Worm (Caenorhabditis elegans) whole organism, young adult: ENCODE measurements around the gene rgef-1.

Experiments
- F37B4.10 ChIP-seq: fragments of 200-800 bp; sonication (Bioruptor generic); IDR thresholded peaks from 2 replicates; pipeline ENCODE4 v1.3.6; 2022; ENCODE audit warnings: missing genetic modification characterization, missing compliant biosample characterization
- ceh-100 ChIP-seq: fragments of 200-800 bp; sonication (Bioruptor generic); IDR thresholded peaks from 2 replicates; pipeline ENCODE4 v1.3.6; 2022; ENCODE audit warnings: missing genetic modification reagents, missing genetic modification characterization, missing compliant biosample characterization
- ceh-58 ChIP-seq: fragments of 200-800 bp; sonication (Bioruptor generic); IDR thresholded peaks from 2 replicates; pipeline ENCODE4 v1.3.6; 2022; ENCODE audit warnings: missing genetic modification characterization, missing compliant biosample characterization
- ceh-91 ChIP-seq: fragments of 200-800 bp; sonication (Bioruptor generic); IDR thresholded peaks from 2 replicates; pipeline ENCODE4 v1.3.6; 2022; ENCODE audit warnings: missing genetic modification reagents, missing genetic modification characterization, missing compliant biosample characterization
- madf-8 ChIP-seq: fragments of 200-800 bp; sonication (Bioruptor generic); conservative IDR thresholded peaks from 2 replicates; pipeline ENCODE4 v1.3.6; 2022; ENCODE audit warnings: missing genetic modification reagents, missing genetic modification characterization, missing compliant biosample characterization
- sdz-38 ChIP-seq: sonication (generic microtip); optimal IDR thresholded peaks from 2 replicates; lab custom pipeline; 2016; ENCODE audit warnings: missing genotype, missing genetic modification characterization, missing compliant biosample characterization
- sea-2 ChIP-seq: fragments of 200-800 bp; sonication (Bioruptor generic); IDR thresholded peaks from 2 replicates; pipeline ENCODE4 v1.3.6; 2022; ENCODE audit warnings: missing genetic modification characterization, missing compliant biosample characterization

ce11 chrV:9550313-9550712, 11.2 kb downstream of the rgef-1 start, which contains the start of gene ehbp-1:
- no peak for TF ChIP-seq ceh-91 (GFP tag; lab: Robert Waterston, UW)
- no peak for TF ChIP-seq madf-8 (GFP tag; lab: Robert Waterston, UW)
- TF ChIP-seq ceh-58, result no peak
- no peak for TF ChIP-seq sea-2 (GFP tag; lab: Robert Waterston, UW)
- TF ChIP-seq ceh-100, result no peak
- no peak for TF ChIP-seq sdz-38 (tag; lab: Kevin White, UChicago)
- TF ChIP-seq F37B4.10 (GFP tag; lab: Robert Waterston, UW), result no peak
